Worm (Caenorhabditis elegans): ENCODE results near the gene pgm-1.

DNA sequence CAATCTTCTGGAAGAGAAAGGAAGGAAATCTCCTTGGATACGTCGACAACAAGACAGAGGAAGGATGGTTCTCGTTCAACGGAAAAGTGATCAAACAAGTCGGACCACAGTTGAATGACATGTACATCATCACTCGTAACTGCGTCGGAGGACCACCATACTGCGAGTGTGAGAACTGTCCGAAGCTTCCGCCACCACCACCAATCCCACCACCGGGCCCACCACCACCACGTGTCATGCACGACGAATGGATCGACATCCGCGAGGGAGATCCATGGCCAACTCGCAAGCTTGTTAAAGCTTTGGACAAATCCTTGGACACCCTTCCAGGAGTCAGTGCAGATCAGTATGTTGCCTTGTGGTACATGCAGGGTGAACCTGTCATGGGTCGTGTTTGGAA is 42.0 kb downstream of the pgm-1 start:
- no peak for TF ChIP-seq hmg-4 (GFP tag; optimal IDR thresholded peaks at IDR 0.05)
- no peak for TF ChIP-seq sea-1 (GFP tag; conservative IDR thresholded peaks at IDR 0.05)
- TF ChIP-seq ama-1 (optimal IDR thresholded peaks at IDR 0.05) = no peak
- TF ChIP-seq hnd-1 (tag; optimal IDR thresholded peaks at IDR 0.05) = no peak
- no peak for TF ChIP-seq hmbx-1 (tag; optimal IDR thresholded peaks at IDR 0.05)
- TF ChIP-seq flt-1 (GFP tag; IDR thresholded peaks at IDR 0.05) = no peak
- TF ChIP-seq ets-7 (tag; optimal IDR thresholded peaks at IDR 0.05) = no peak
- TF ChIP-seq tra-4 (tag; optimal IDR thresholded peaks at IDR 0.05) = no peak
- TF ChIP-seq ceh-13 (GFP tag; optimal IDR thresholded peaks at IDR 0.05) = no peak
- TF ChIP-seq tbx-37 (GFP tag; conservative IDR thresholded peaks at IDR 0.05) = no peak
- TF ChIP-seq pes-1 (GFP tag; IDR thresholded peaks at IDR 0.05) = no peak
- no peak for TF ChIP-seq ceh-36 (tag; optimal IDR thresholded peaks at IDR 0.05)
- no peak for TF ChIP-seq aly-1 (tag; optimal IDR thresholded peaks at IDR 0.05)
